Fruit fly (Drosophila melanogaster): Measurements from ENCODE around the gene Pfrx.

Gene Pfrx

dm6 chrX:19496808-19497259 is 1.5 kb downstream of the Pfrx start (continued):
- TF ChIP-seq CG31224 (GFP tag; IDR thresholded peaks at IDR 0.05) (no peak), Hr51 (GFP tag; optimal IDR thresholded peaks at IDR 0.05) (no peak), CG2202 (tag; optimal IDR thresholded peaks at IDR 0.05) (no peak), chn (GFP tag; optimal IDR thresholded peaks at IDR 0.05) (peak; percentile 19), ssp (GFP tag; IDR thresholded peaks at IDR 0.05) (peak; percentile 25; the same call in 1 of the 2 replicates), Atf-2 (GFP tag; optimal IDR thresholded peaks at IDR 0.05) (no peak), her (GFP tag; optimal IDR thresholded peaks at IDR 0.05) (no peak), CG11696 (GFP tag; IDR thresholded peaks at IDR 0.05) (no peak), aop (GFP tag; IDR thresholded peaks at IDR 0.05) (no peak), CG12236 (GFP tag; optimal IDR thresholded peaks at IDR 0.05) (no peak), Hr3 (GFP tag; optimal IDR thresholded peaks at IDR 0.05) (no peak), CG10565 (GFP tag; optimal IDR thresholded peaks at IDR 0.05) (no peak), bsh (GFP tag; optimal IDR thresholded peaks at IDR 0.05) (peak in 1 of 2 experiments; percentile 4), org-1 (GFP tag; optimal IDR thresholded peaks at IDR 0.05) (no peak), Bteb2 (GFP tag; optimal IDR thresholded peaks at IDR 0.05) (no peak), sens (GFP tag) (peak; percentile 82), CG17385 (GFP tag; optimal IDR thresholded peaks at IDR 0.05) (no peak), Sin3A (optimal IDR thresholded peaks at IDR 0.05) (no peak), CG1233 (GFP tag; optimal IDR thresholded peaks at IDR 0.05) (no peak), CG6272 (GFP tag; IDR thresholded peaks at IDR 0.05) (no peak), CG34224 (GFP tag; IDR thresholded peaks at IDR 0.05; ENCODE audit: partially characterized antibody) (peak; percentile 76), da (GFP tag; optimal IDR thresholded peaks at IDR 0.05) (no peak), Atf6 (GFP tag; IDR thresholded peaks at IDR 0.05) (peak; percentile 17; the same call in 1 of the 2 replicates), CG31365 (tag; optimal IDR thresholded peaks at IDR 0.05) (peak; percentile 15), CG10543 (GFP tag; optimal IDR thresholded peaks at IDR 0.05) (peak; percentile 44), CG2116 (GFP tag; optimal IDR thresholded peaks at IDR 0.05) (peak; percentile 97), mam (GFP tag; optimal IDR thresholded peaks at IDR 0.05) (peak; percentile 15), Side (GFP tag; optimal IDR thresholded peaks at IDR 0.05) (no peak), ewg (GFP tag; optimal IDR thresholded peaks at IDR 0.05) (peak; percentile 95), Lim3 (GFP tag; IDR thresholded peaks at IDR 0.05) (no peak), ci (GFP tag; IDR thresholded peaks at IDR 0.05) (peak; percentile 57), CG4617 (GFP tag; optimal IDR thresholded peaks at IDR 0.05; ENCODE audit: borderline replicate concordance) (no peak), CG4820 (GFP tag; optimal IDR thresholded peaks at IDR 0.05) (no peak), CG31441 (GFP tag; IDR thresholded peaks at IDR 0.05) (no peak), CG8290 (GFP tag; optimal IDR thresholded peaks at IDR 0.05) (peak; percentile 44), CG8290 (tag; optimal IDR thresholded peaks at IDR 0.05) (peak; percentile 4 to 69), Scr (GFP tag; IDR thresholded peaks at IDR 0.05; ENCODE audit: partially characterized antibody) (peak; percentile 71), bab2 (GFP tag; optimal IDR thresholded peaks at IDR 0.05) (no peak), Awh (GFP tag; IDR thresholded peaks at IDR 0.05) (no peak), HLH54F (GFP tag; optimal IDR thresholded peaks at IDR 0.05) (no peak), cwo (GFP tag; optimal IDR thresholded peaks at IDR 0.05) (no peak), CG17186 (GFP tag; optimal IDR thresholded peaks at IDR 0.05) (peak; percentile 33), B-H1 (GFP tag; IDR thresholded peaks at IDR 0.05) (no peak), CG4854 (GFP tag; optimal IDR thresholded peaks at IDR 0.05) (no peak), Lhr (GFP tag; optimal IDR thresholded peaks at IDR 0.05) (peak; percentile 31), sim (GFP tag; IDR thresholded peaks at IDR 0.05) (no peak), Ets97D (GFP tag; optimal IDR thresholded peaks at IDR 0.05) (peak; percentile 71), YL-1 (GFP tag; optimal IDR thresholded peaks at IDR 0.05) (peak; percentile 33), CG34376 (GFP tag; optimal IDR thresholded peaks at IDR 0.05) (no peak), emc (GFP tag; optimal IDR thresholded peaks at IDR 0.05) (no peak), onecut (GFP tag; IDR thresholded peaks at IDR 0.05) (no peak), CG17612 (GFP tag; IDR thresholded peaks at IDR 0.05) (no peak), CG1603 (tag; optimal IDR thresholded peaks at IDR 0.05) (peak; percentile 29)
